Fruit fly (Drosophila melanogaster) whole organism, embryonic: ENCODE results near the gene lilli.

Experiments
- Awh ChIP-seq: fragments of 200-800 bp; sonication (Bioruptor generic); IDR thresholded peaks from 2 replicates; pipeline ENCODE4, ENCODE4 v1.3.6; 2022; ENCODE audit warnings: missing biosample characterization, missing genetic modification characterization
- B-H1 ChIP-seq: fragments of 200-800 bp; sonication (Bioruptor generic); IDR thresholded peaks from 3 replicates; pipeline ENCODE4 v1.3.6; 2022; ENCODE audit warnings: missing biosample characterization, missing genetic modification characterization
- BEAF-32 ChIP-seq: fragments of 200-800 bp; sonication (Bioruptor generic); optimal IDR thresholded peaks from 3 replicates; lab custom pipeline; 2017; ENCODE audit warnings: missing biosample characterization, missing genetic modification characterization, mild to moderate bottlenecking, moderate library complexity, missing genetic modification reagents
- CG10979 ChIP-seq: fragments of 200-800 bp; sonication (Bioruptor generic); optimal IDR thresholded peaks from 2 replicates; lab custom pipeline; 2018; ENCODE audit warnings: missing biosample characterization, mild to moderate bottlenecking, missing genetic modification characterization, moderate library complexity
- CG11398 ChIP-seq: fragments of 200-800 bp; sonication (Bioruptor generic); optimal IDR thresholded peaks from 2 replicates; lab custom pipeline; 2016; ENCODE audit warnings: missing biosample characterization, missing genetic modification characterization
- CG11695 ChIP-seq: fragments of 200-800 bp; sonication (Bioruptor generic); IDR thresholded peaks from 3 replicates; pipeline ENCODE4 v1.3.6; 2022; ENCODE audit warnings: missing biosample characterization, missing genetic modification characterization
- CG12071 ChIP-seq: fragments of 200-800 bp; sonication (Bioruptor generic); optimal IDR thresholded peaks from 3 replicates; lab custom pipeline; 2018; ENCODE audit warnings: missing biosample characterization, mild to moderate bottlenecking, missing genetic modification characterization
- CG13123 ChIP-seq: fragments of 200-800 bp; sonication (Bioruptor generic); optimal IDR thresholded peaks from 2 replicates; lab custom pipeline; 2016; ENCODE audit warnings: missing biosample characterization, missing genetic modification characterization
- CG13775 ChIP-seq: fragments of 200-800 bp; sonication (Bioruptor generic); optimal IDR thresholded peaks from 3 replicates; lab custom pipeline; 2017; ENCODE audit warnings: missing biosample characterization, mild to moderate bottlenecking, missing genetic modification characterization
- CG14050 ChIP-seq: fragments of 200-800 bp; sonication (Bioruptor generic); IDR thresholded peaks from 3 replicates; pipeline ENCODE4 v1.3.6; 2022; ENCODE audit warnings: missing biosample characterization, missing genetic modification characterization
- CG15269 ChIP-seq: fragments of 200-800 bp; sonication (Bioruptor generic); optimal IDR thresholded peaks from 2 replicates; lab custom pipeline; 2018; ENCODE audit warnings: missing biosample characterization, mild to moderate bottlenecking, missing genetic modification characterization, moderate library complexity
- CG17359 ChIP-seq: fragments of 200-800 bp; sonication (Bioruptor generic); optimal IDR thresholded peaks from 3 replicates; lab custom pipeline; 2018; ENCODE audit warnings: missing biosample characterization, mild to moderate bottlenecking, missing genetic modification characterization, moderate library complexity
- CG17912 ChIP-seq: fragments of 200-800 bp; sonication (Bioruptor generic); optimal IDR thresholded peaks from 2 replicates; lab custom pipeline; 2018; ENCODE audit warnings: missing biosample characterization, mild to moderate bottlenecking, missing genetic modification characterization
- CG1792 ChIP-seq: fragments of 200-800 bp; sonication (Bioruptor generic); optimal IDR thresholded peaks from 2 replicates; lab custom pipeline; 2016; ENCODE audit warnings: missing biosample characterization, missing genetic modification characterization
- CG31224 ChIP-seq: fragments of 200-800 bp; sonication (Bioruptor generic); IDR thresholded peaks from 2 replicates; pipeline ENCODE4 v1.3.6; 2022; ENCODE audit warnings: missing biosample characterization, missing genetic modification characterization
- CG32532 ChIP-seq: fragments of 200-800 bp; sonication (Bioruptor generic); IDR thresholded peaks from 2 replicates; pipeline ENCODE4 v1.3.6; 2022; ENCODE audit warnings: missing biosample characterization, missing genetic modification characterization
- CG33557 ChIP-seq: fragments of 200-800 bp; sonication (Bioruptor generic); optimal IDR thresholded peaks from 2 replicates; lab custom pipeline; 2019; ENCODE audit warnings: missing biosample characterization, mild to moderate bottlenecking, missing genetic modification characterization, moderate library complexity
- CG6813 ChIP-seq: fragments of 200-800 bp; sonication (Bioruptor generic); optimal IDR thresholded peaks from 2 replicates; lab custom pipeline; 2017; ENCODE audit warnings: missing biosample characterization, missing genetic modification characterization, mild to moderate bottlenecking, moderate library complexity, missing genetic modification reagents
- CG7372 ChIP-seq: fragments of 200-800 bp; sonication (Bioruptor generic); IDR thresholded peaks from 2 replicates; pipeline ENCODE4 v1.3.6; 2022; ENCODE audit warnings: missing biosample characterization, missing genetic modification characterization
- CG7987 ChIP-seq: fragments of 200-800 bp; sonication (Bioruptor generic); optimal IDR thresholded peaks from 2 replicates; lab custom pipeline; 2018; ENCODE audit warnings: missing biosample characterization, mild to moderate bottlenecking, missing genetic modification characterization, moderate library complexity
- CG8765 ChIP-seq: fragments of 200-800 bp; sonication (Bioruptor generic); IDR thresholded peaks from 2 replicates; pipeline ENCODE4 v1.3.6; 2022; ENCODE audit warnings: missing biosample characterization, missing genetic modification characterization
- CG9817 ChIP-seq: fragments of 200-800 bp; sonication (Bioruptor generic); optimal IDR thresholded peaks from 2 replicates; lab custom pipeline; 2018; ENCODE audit warnings: missing biosample characterization, mild to moderate bottlenecking, missing genetic modification characterization, moderate library complexity
- Camta ChIP-seq: fragments of 200-800 bp; sonication (Bioruptor generic); optimal IDR thresholded peaks from 2 replicates; lab custom pipeline; 2016; ENCODE audit warnings: missing biosample characterization, missing genetic modification characterization
- D19B ChIP-seq: fragments of 200-800 bp; sonication (Bioruptor generic); optimal IDR thresholded peaks from 2 replicates; lab custom pipeline; 2017; ENCODE audit warnings: missing biosample characterization, mild to moderate bottlenecking, missing genetic modification characterization
- E2f1 ChIP-seq: fragments of 200-800 bp; sonication (Bioruptor generic); IDR thresholded peaks from 2 replicates; pipeline ENCODE4 v1.3.6; 2022; ENCODE audit warnings: missing biosample characterization, missing genetic modification characterization
- Gug ChIP-seq: fragments of 200-800 bp; sonication (Bioruptor generic); IDR thresholded peaks from 4 replicates; pipeline ENCODE4 v1.3.6; 2022; ENCODE audit warnings: missing biosample characterization, missing genetic modification characterization
- H15 ChIP-seq: fragments of 200-800 bp; sonication (Bioruptor generic); IDR thresholded peaks from 3 replicates; pipeline ENCODE4 v1.3.6; 2022; ENCODE audit warnings: missing biosample characterization, missing genetic modification characterization
- Hand ChIP-seq: fragments of 200-800 bp; sonication (Bioruptor generic); optimal IDR thresholded peaks from 2 replicates; lab custom pipeline; 2017; ENCODE audit warnings: mild to moderate bottlenecking, missing biosample characterization, missing genetic modification reagents, missing genetic modification characterization
- Hr78 ChIP-seq, 2 experiments: fragments of 200-800 bp in 1 of 2; fragments of >200 bp in 1 of 2; sonication (Bioruptor generic) in 1 of 2; optimal IDR thresholded peaks; 2 replicates each; lab custom pipeline; 2017 to 2019; ENCODE audit warnings: missing biosample characterization in 2 of 2, missing genetic modification characterization in 2 of 2, mild to moderate bottlenecking in 1 of 2, moderate library complexity in 1 of 2
- Myb ChIP-seq: fragments of 200-800 bp; sonication (Bioruptor generic); optimal IDR thresholded peaks from 2 replicates; lab custom pipeline; 2016; ENCODE audit warnings: missing biosample characterization, missing genetic modification characterization
- Optix ChIP-seq: fragments of 200-800 bp; sonication (Bioruptor generic); IDR thresholded peaks from 3 replicates; pipeline ENCODE4 v1.3.6; 2022; ENCODE audit warnings: missing biosample characterization, missing genetic modification characterization
- Rx ChIP-seq: fragments of 200-800 bp; sonication (Bioruptor generic); IDR thresholded peaks from 2 replicates; pipeline ENCODE4 v1.3.6; 2022; ENCODE audit warnings: missing biosample characterization, missing genetic modification characterization
- Stat92E ChIP-seq, 3 experiments: fragments of >200 bp in 2 of 3; fragments of 200-800 bp in 1 of 3; sonication (Bioruptor generic) in 1 of 3; optimal IDR thresholded peaks; 2 replicates each; lab custom pipeline; 2017 to 2019; ENCODE audit warnings: missing biosample characterization in 3 of 3, missing genetic modification characterization in 3 of 3, mild to moderate bottlenecking in 1 of 3, moderate library complexity in 1 of 3
- Tbp ChIP-seq: fragments of >200 bp; optimal IDR thresholded peaks from 2 replicates; lab custom pipeline; 2018; ENCODE audit warnings: missing biosample characterization, missing genetic modification characterization
- chm ChIP-seq: fragments of 200-800 bp; sonication (Bioruptor generic); IDR thresholded peaks from 2 replicates; pipeline ENCODE4 v1.3.6; 2022; ENCODE audit warnings: missing biosample characterization, missing genetic modification characterization
- crp ChIP-seq, 2 experiments: fragments of 200-800 bp; sonication (Bioruptor generic); optimal IDR thresholded peaks; 2 replicates in 1 of 2; 3 replicates in 1 of 2; lab custom pipeline; 2017; ENCODE audit warnings: missing biosample characterization in 2 of 2, missing genetic modification characterization in 2 of 2, mild to moderate bottlenecking in 1 of 2, moderate library complexity in 1 of 2
- emc ChIP-seq: fragments of 200-800 bp; sonication (Bioruptor generic); optimal IDR thresholded peaks from 2 replicates; lab custom pipeline; 2016; ENCODE audit warnings: missing biosample characterization, missing genetic modification characterization
- grau ChIP-seq: fragments of 200-800 bp; optimal IDR thresholded peaks from 3 replicates; lab custom pipeline; 2019; ENCODE audit warnings: missing biosample characterization, mild to moderate bottlenecking, missing genetic modification characterization, moderate library complexity
- gsb-n ChIP-seq: fragments of 200-800 bp; sonication (Bioruptor generic); optimal IDR thresholded peaks from 3 replicates; lab custom pipeline; 2018; ENCODE audit warnings: missing biosample characterization, mild to moderate bottlenecking, missing genetic modification characterization
- gt ChIP-seq: fragments of 200-800 bp; sonication (Bioruptor generic); IDR thresholded peaks from 2 replicates; pipeline ENCODE4 v1.3.6; 2022; ENCODE audit warnings: missing biosample characterization, missing genetic modification characterization
- lab ChIP-seq: fragments of 200-800 bp; sonication (Bioruptor generic); optimal IDR thresholded peaks from 3 replicates; lab custom pipeline; 2017; ENCODE audit warnings: missing biosample characterization, missing genetic modification characterization, mild to moderate bottlenecking, moderate library complexity, missing genetic modification reagents
- luna ChIP-seq: fragments of 200-800 bp; sonication (Bioruptor generic); optimal IDR thresholded peaks from 2 replicates; lab custom pipeline; 2016; ENCODE audit warnings: missing biosample characterization, missing genetic modification characterization
- odd ChIP-seq: fragments of 200-800 bp; sonication (Bioruptor generic); optimal IDR thresholded peaks from 2 replicates; lab custom pipeline; 2017; ENCODE audit warnings: missing biosample characterization, mild to moderate bottlenecking, missing genetic modification characterization
- scrt ChIP-seq: fragments of 200-800 bp; sonication (Bioruptor generic); optimal IDR thresholded peaks from 2 replicates; lab custom pipeline; 2018; ENCODE audit warnings: missing biosample characterization, mild to moderate bottlenecking, missing genetic modification characterization, moderate library complexity
- slbo ChIP-seq: fragments of 200-800 bp; sonication (Bioruptor generic); IDR thresholded peaks from 2 replicates; pipeline ENCODE4 v1.3.6; 2022; ENCODE audit warnings: missing biosample characterization, missing genetic modification characterization
- ssp ChIP-seq: fragments of 200-800 bp; sonication (Bioruptor generic); IDR thresholded peaks from 2 replicates; pipeline ENCODE4 v1.3.6; 2022; ENCODE audit warnings: missing biosample characterization, missing genetic modification characterization
- ttk ChIP-seq: fragments of 200-800 bp; sonication (Bioruptor generic); IDR thresholded peaks from 2 replicates; pipeline ENCODE4 v2.1.2; 2022; ENCODE audit warnings: missing biosample characterization, missing genetic modification characterization
- usp ChIP-seq: fragments of >200 bp; optimal IDR thresholded peaks from 2 replicates; lab custom pipeline; 2017; ENCODE audit warnings: missing biosample characterization, missing genetic modification characterization
- yki ChIP-seq: fragments of >200 bp; optimal IDR thresholded peaks from 3 replicates; lab custom pipeline; 2018

lilli gene

DNA sequence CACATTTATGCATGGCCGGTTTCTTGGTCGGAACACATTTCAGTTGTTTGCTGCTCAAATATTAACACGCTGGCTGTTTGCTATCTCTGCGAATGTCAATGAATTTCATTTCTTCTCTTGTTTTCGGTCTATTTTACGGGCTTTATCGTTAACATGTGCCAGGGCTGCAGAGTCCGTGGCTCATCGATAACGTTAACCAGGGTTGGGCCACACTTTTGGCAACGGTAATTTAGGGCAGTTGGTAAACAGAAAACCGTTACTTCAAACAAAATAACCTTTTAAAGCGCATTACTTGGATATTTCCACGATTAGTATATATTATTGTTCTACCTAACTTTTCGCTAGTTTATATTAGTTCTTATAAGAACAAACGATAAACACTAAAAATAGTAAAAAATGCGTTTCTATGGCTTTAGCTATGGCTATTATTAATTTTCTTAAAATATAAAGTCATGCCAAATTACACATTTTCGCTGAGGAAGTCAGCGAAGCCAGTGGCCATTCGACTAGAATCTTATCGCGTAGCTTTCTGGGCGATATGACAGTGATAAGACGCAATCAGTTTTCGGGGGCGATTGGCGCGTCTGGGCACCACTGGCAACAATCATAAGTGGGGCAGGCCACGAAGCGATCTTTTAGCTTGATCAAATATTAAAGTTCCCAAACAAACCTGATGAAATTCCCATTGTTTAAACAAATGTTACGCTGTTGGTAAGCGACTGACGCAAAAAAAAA, 2.6 kb upstream of the lilli start (continued):
- peak; percentile 76 for TF ChIP-seq Awh
- no peak for TF ChIP-seq gt
- TF ChIP-seq usp (GFP tag; lab: Kevin White, UChicago): no peak
- TF ChIP-seq CG31224: peak; percentile 12; the same call in 1 of the 2 replicates
- no peak for TF ChIP-seq Rx (GFP tag; lab: Robert Waterston, UW)
- TF ChIP-seq ttk: no peak
- TF ChIP-seq gsb-n (tag; lab: Kevin White, UChicago): peak; percentile 40
- TF ChIP-seq H15 (GFP tag; lab: Robert Waterston, UW): no peak
- peak; percentile 37; the same call in 2 of the 4 replicates for TF ChIP-seq Gug (GFP tag; lab: Robert Waterston, UW)
- TF ChIP-seq lab (GFP tag; lab: Kevin White, UChicago): peak; percentile 70
- peak; percentile 26 for TF ChIP-seq emc (GFP tag; lab: Kevin White, UChicago)
- TF ChIP-seq CG7372 (GFP tag; lab: Robert Waterston, UW): peak; percentile 39; the same call in 1 of the 2 replicates
- 0 out of 2 replicates have a peak, but pooled peaks have one; percentile 7 for TF ChIP-seq E2f1 (GFP tag; lab: Robert Waterston, UW)
- peak; percentile 80 for TF ChIP-seq CG12071 (GFP tag; lab: Kevin White, UChicago)
- TF ChIP-seq slbo (GFP tag; lab: Robert Waterston, UW): peak; percentile 67; the same call in 1 of the 2 replicates
- TF ChIP-seq CG32532: peak; percentile 36; the same call in 1 of the 2 replicates
- TF ChIP-seq CG11398 (GFP tag; lab: Kevin White, UChicago): peak; percentile 68
- TF ChIP-seq scrt (GFP tag; lab: Kevin White, UChicago): peak; percentile 15
- TF ChIP-seq Myb (GFP tag; lab: Kevin White, UChicago): peak; percentile 91
- TF ChIP-seq CG8765: no peak
- TF ChIP-seq CG17359 (tag; lab: Kevin White, UChicago): peak; percentile 61
- TF ChIP-seq CG13123 (GFP tag; lab: Kevin White, UChicago): peak; percentile 43
- TF ChIP-seq crp (GFP tag; optimal IDR thresholded peaks at IDR 0.05; lab: Kevin White, UChicago): peak in 1 of 2 experiments; percentile 57
- TF ChIP-seq Tbp (GFP tag; lab: Kevin White, UChicago): no peak
- peak; percentile 59 for TF ChIP-seq Camta
- TF ChIP-seq CG1792: peak; percentile 6
- peak; percentile 13 for TF ChIP-seq CG10979
- TF ChIP-seq CG11695 (GFP tag; lab: Robert Waterston, UW): no peak
- peak in 1 of 2 experiments; percentile 7 for TF ChIP-seq Hr78 (GFP tag; optimal IDR thresholded peaks at IDR 0.05; lab: Kevin White, UChicago)
- TF ChIP-seq luna (GFP tag; lab: Kevin White, UChicago): no peak
- peak; percentile 10; the same call in 1 of the 3 replicates for TF ChIP-seq B-H1 (GFP tag; lab: Robert Waterston, UW)
- TF ChIP-seq CG33557: no peak
- no peak for TF ChIP-seq Stat92E (GFP tag; optimal IDR thresholded peaks at IDR 0.05; lab: Kevin White, UChicago)
- TF ChIP-seq CG7987 (GFP tag; lab: Kevin White, UChicago): peak; percentile 69
- TF ChIP-seq yki (lab: Kevin White, UChicago): no peak
- TF ChIP-seq ssp (GFP tag; lab: Robert Waterston, UW): no peak; the same call in 1 of the 2 replicates
- peak; percentile 48 for TF ChIP-seq CG13775 (GFP tag; lab: Kevin White, UChicago)
- no peak for TF ChIP-seq CG17912 (GFP tag; lab: Kevin White, UChicago)
- peak; percentile 46 for TF ChIP-seq odd (GFP tag; lab: Kevin White, UChicago)
- peak; percentile 13; the same call in 1 of the 3 replicates for TF ChIP-seq CG14050 (GFP tag; lab: Robert Waterston, UW)
- TF ChIP-seq Hand (GFP tag; lab: Kevin White, UChicago): no peak
- peak; percentile 56 for TF ChIP-seq CG15269 (tag; lab: Kevin White, UChicago)
- peak; percentile 61 for TF ChIP-seq grau (tag; lab: Kevin White, UChicago)
- TF ChIP-seq Optix (GFP tag; lab: Robert Waterston, UW): no peak
- no peak for TF ChIP-seq CG9817 (tag; lab: Kevin White, UChicago)
- TF ChIP-seq BEAF-32 (GFP tag; lab: Kevin White, UChicago): peak; percentile 42
- TF ChIP-seq CG6813 (GFP tag; lab: Kevin White, UChicago): peak; percentile 74
- no peak; the same call in 1 of the 2 replicates for TF ChIP-seq chm (GFP tag; lab: Robert Waterston, UW)
- peak; percentile 14 for TF ChIP-seq D19B (GFP tag; lab: Kevin White, UChicago)
